Fruit fly (Drosophila melanogaster) whole organism, embryonic: ENCODE results near the gene ND-18.

Source experiments
- ATbp ChIP-seq: fragments of 200-800 bp; sonication (Bioruptor generic); optimal IDR thresholded peaks from 2 replicates; lab custom pipeline; 2017; ENCODE audit warnings: missing biosample characterization, mild to moderate bottlenecking, missing genetic modification characterization, missing genetic modification reagents
- Atf6 ChIP-seq: fragments of 200-800 bp; sonication (Bioruptor generic); IDR thresholded peaks from 2 replicates; pipeline ENCODE4 v1.3.6; 2022; ENCODE audit warnings: missing biosample characterization, missing genetic modification characterization
- C15 ChIP-seq: fragments of 200-800 bp; sonication (Bioruptor generic); IDR thresholded peaks from 3 replicates; pipeline ENCODE4 v1.3.6; 2022; ENCODE audit warnings: missing biosample characterization, missing genetic modification characterization
- CG12219 ChIP-seq: fragments of 200-800 bp; sonication (Bioruptor generic); optimal IDR thresholded peaks from 3 replicates; lab custom pipeline; 2018; ENCODE audit warnings: missing biosample characterization, mild to moderate bottlenecking, missing genetic modification characterization
- CG12942 ChIP-seq: fragments of 200-800 bp; sonication (Bioruptor generic); optimal IDR thresholded peaks from 3 replicates; lab custom pipeline; 2016; ENCODE audit warnings: missing biosample characterization, missing genetic modification characterization
- CG14965 ChIP-seq: fragments of 200-800 bp; sonication (Bioruptor generic); optimal IDR thresholded peaks from 2 replicates; lab custom pipeline; 2016; ENCODE audit warnings: missing biosample characterization, missing genetic modification characterization, borderline replicate concordance
- CG1602 ChIP-seq: fragments of 200-800 bp; sonication (Bioruptor generic); optimal IDR thresholded peaks from 3 replicates; lab custom pipeline; 2016; ENCODE audit warnings: missing biosample characterization, missing genetic modification characterization
- CG1603 ChIP-seq: fragments of 200-800 bp; sonication (Bioruptor generic); optimal IDR thresholded peaks from 2 replicates; lab custom pipeline; 2019; ENCODE audit warnings: missing biosample characterization, mild to moderate bottlenecking, missing genetic modification characterization, moderate library complexity
- CG17359 ChIP-seq: fragments of 200-800 bp; sonication (Bioruptor generic); optimal IDR thresholded peaks from 3 replicates; lab custom pipeline; 2018; ENCODE audit warnings: missing biosample characterization, mild to moderate bottlenecking, missing genetic modification characterization, moderate library complexity
- CG17912 ChIP-seq: fragments of 200-800 bp; sonication (Bioruptor generic); optimal IDR thresholded peaks from 2 replicates; lab custom pipeline; 2018; ENCODE audit warnings: missing biosample characterization, mild to moderate bottlenecking, missing genetic modification characterization
- CG1792 ChIP-seq: fragments of 200-800 bp; sonication (Bioruptor generic); optimal IDR thresholded peaks from 2 replicates; lab custom pipeline; 2016; ENCODE audit warnings: missing biosample characterization, missing genetic modification characterization
- CG18011 ChIP-seq: fragments of 200-800 bp; sonication (Bioruptor generic); optimal IDR thresholded peaks from 2 replicates; lab custom pipeline; 2017; ENCODE audit warnings: missing biosample characterization, missing genetic modification characterization, mild to moderate bottlenecking, moderate library complexity, missing genotype
- CG2120 ChIP-seq: fragments of 200-800 bp; sonication (Bioruptor generic); optimal IDR thresholded peaks from 3 replicates; lab custom pipeline; 2016; ENCODE audit warnings: missing biosample characterization, missing genetic modification characterization
- CG31388 ChIP-seq: fragments of 200-800 bp; sonication (Bioruptor generic); optimal IDR thresholded peaks from 2 replicates; lab custom pipeline; 2016; ENCODE audit warnings: missing biosample characterization, missing genetic modification characterization
- CG33213 ChIP-seq: fragments of 200-800 bp; sonication (Bioruptor generic); optimal IDR thresholded peaks from 3 replicates; lab custom pipeline; 2016; ENCODE audit warnings: missing biosample characterization, missing genetic modification characterization
- CG3995 ChIP-seq: fragments of 200-800 bp; sonication (Bioruptor generic); optimal IDR thresholded peaks from 3 replicates; lab custom pipeline; 2016; ENCODE audit warnings: missing biosample characterization, missing genetic modification characterization
- CG42726 ChIP-seq: fragments of 200-800 bp; sonication (Bioruptor generic); IDR thresholded peaks from 2 replicates; pipeline ENCODE4 v1.3.6; 2022; ENCODE audit warnings: missing biosample characterization, missing genetic modification characterization; ENCODE audit not compliant: partially characterized antibody
- CG4360 ChIP-seq: fragments of 200-800 bp; sonication (Bioruptor generic); IDR thresholded peaks from 2 replicates; pipeline ENCODE4 v1.3.6; 2022; ENCODE audit warnings: missing biosample characterization, missing genetic modification characterization
- CG6813 ChIP-seq: fragments of 200-800 bp; sonication (Bioruptor generic); optimal IDR thresholded peaks from 2 replicates; lab custom pipeline; 2017; ENCODE audit warnings: missing biosample characterization, missing genetic modification characterization, mild to moderate bottlenecking, moderate library complexity, missing genetic modification reagents
- CG7271 ChIP-seq: fragments of 200-800 bp; sonication (Bioruptor generic); optimal IDR thresholded peaks from 2 replicates; lab custom pipeline; 2018; ENCODE audit warnings: missing biosample characterization, mild to moderate bottlenecking, missing genetic modification characterization, moderate library complexity
- CG7745 ChIP-seq: fragments of 200-800 bp; sonication (Bioruptor generic); optimal IDR thresholded peaks from 2 replicates; lab custom pipeline; 2018; ENCODE audit warnings: missing biosample characterization, mild to moderate bottlenecking, missing genetic modification characterization, moderate library complexity
- CG7928 ChIP-seq: fragments of 200-800 bp; sonication (Bioruptor generic); optimal IDR thresholded peaks from 2 replicates; lab custom pipeline; 2017; ENCODE audit warnings: missing biosample characterization, mild to moderate bottlenecking, missing genetic modification characterization
- CG8478 ChIP-seq: fragments of >200 bp; optimal IDR thresholded peaks from 2 replicates; lab custom pipeline; 2018
- CG9215 ChIP-seq: fragments of 200-800 bp; sonication (Bioruptor generic); IDR thresholded peaks from 2 replicates; pipeline ENCODE4 v1.3.6; 2022; ENCODE audit warnings: missing biosample characterization, missing genetic modification characterization
- Dad ChIP-seq: fragments of 200-800 bp; sonication (Bioruptor generic); optimal IDR thresholded peaks from 3 replicates; lab custom pipeline; 2016; ENCODE audit warnings: missing biosample characterization, missing genetic modification characterization
- Fer3 ChIP-seq: fragments of 200-800 bp; sonication (Bioruptor generic); optimal IDR thresholded peaks from 2 replicates; lab custom pipeline; 2018; ENCODE audit warnings: missing biosample characterization, mild to moderate bottlenecking, missing genetic modification characterization, moderate library complexity
- H2.0 ChIP-seq: fragments of 200-800 bp; sonication (Bioruptor generic); IDR thresholded peaks from 2 replicates; pipeline ENCODE4 v1.3.6; 2022; ENCODE audit warnings: missing biosample characterization, missing genetic modification characterization
- Pdp1 ChIP-seq, 2 experiments: fragments of 200-800 bp; sonication (Bioruptor generic); optimal IDR thresholded peaks; 3 replicates each; lab custom pipeline; 2016; ENCODE audit warnings: missing biosample characterization in 2 of 2, missing genetic modification characterization in 2 of 2, mild to moderate bottlenecking in 1 of 2, moderate library complexity in 1 of 2
- Sry-δ ChIP-seq: fragments of 200-800 bp; sonication (Bioruptor generic); optimal IDR thresholded peaks from 2 replicates; lab custom pipeline; 2016; ENCODE audit warnings: missing biosample characterization, missing genetic modification characterization
- Vsx1 ChIP-seq: fragments of 200-800 bp; sonication (Bioruptor generic); optimal IDR thresholded peaks from 2 replicates; lab custom pipeline; 2017; ENCODE audit warnings: missing biosample characterization, mild to moderate bottlenecking, missing genetic modification characterization, missing genetic modification reagents
- YL-1 ChIP-seq: fragments of 200-800 bp; sonication (Bioruptor generic); optimal IDR thresholded peaks from 3 replicates; lab custom pipeline; 2017; ENCODE audit warnings: missing biosample characterization, mild to moderate bottlenecking, missing genetic modification characterization
- amos ChIP-seq: fragments of 200-800 bp; sonication (Bioruptor generic); IDR thresholded peaks from 2 replicates; pipeline ENCODE4 v1.3.6; 2022; ENCODE audit warnings: missing biosample characterization, missing genetic modification characterization; ENCODE audit not compliant: partially characterized antibody
- ase ChIP-seq: fragments of 200-800 bp; sonication (Bioruptor generic); IDR thresholded peaks from 3 replicates; pipeline ENCODE4 v1.3.6; 2022; ENCODE audit warnings: missing biosample characterization, missing genetic modification characterization
- ash1 ChIP-seq: fragments of 200-800 bp; sonication (Bioruptor generic); optimal IDR thresholded peaks from 2 replicates; lab custom pipeline; 2018; ENCODE audit warnings: missing biosample characterization, mild to moderate bottlenecking, missing genetic modification characterization
- br ChIP-seq: fragments of >200 bp; optimal IDR thresholded peaks from 2 replicates; lab custom pipeline; 2017
- cas ChIP-seq: fragments of 200-800 bp; sonication (Bioruptor generic); IDR thresholded peaks from 2 replicates; pipeline ENCODE4 v1.3.6; 2022; ENCODE audit warnings: missing biosample characterization, missing genetic modification characterization
- chm ChIP-seq: fragments of 200-800 bp; sonication (Bioruptor generic); IDR thresholded peaks from 2 replicates; pipeline ENCODE4 v1.3.6; 2022; ENCODE audit warnings: missing biosample characterization, missing genetic modification characterization
- gce ChIP-seq: fragments of 200-800 bp; sonication (Bioruptor generic); IDR thresholded peaks from 3 replicates; pipeline ENCODE4 v1.3.6; 2022; ENCODE audit warnings: missing biosample characterization, missing genetic modification characterization
- gem ChIP-seq: fragments of 200-800 bp; sonication (Bioruptor generic); optimal IDR thresholded peaks from 2 replicates; lab custom pipeline; 2019; ENCODE audit warnings: missing biosample characterization, mild to moderate bottlenecking, missing genetic modification characterization, moderate library complexity
- grau ChIP-seq: fragments of 200-800 bp; optimal IDR thresholded peaks from 3 replicates; lab custom pipeline; 2019; ENCODE audit warnings: missing biosample characterization, mild to moderate bottlenecking, missing genetic modification characterization, moderate library complexity
- kay ChIP-seq: fragments of 200-800 bp; sonication (Bioruptor generic); optimal IDR thresholded peaks from 2 replicates; lab custom pipeline; 2016; ENCODE audit warnings: missing biosample characterization, missing genetic modification characterization
- luna ChIP-seq: fragments of 200-800 bp; sonication (Bioruptor generic); optimal IDR thresholded peaks from 2 replicates; lab custom pipeline; 2016; ENCODE audit warnings: missing biosample characterization, missing genetic modification characterization
- pfk ChIP-seq: fragments of 200-800 bp; sonication (Bioruptor generic); optimal IDR thresholded peaks from 2 replicates; lab custom pipeline; 2018; ENCODE audit warnings: missing biosample characterization, mild to moderate bottlenecking, missing genetic modification characterization, moderate library complexity
- pho ChIP-seq: fragments of 200-800 bp; sonication (Bioruptor generic); optimal IDR thresholded peaks from 2 replicates; lab custom pipeline; 2016; ENCODE audit warnings: missing biosample characterization, missing genetic modification characterization
- pum ChIP-seq: fragments of 200-800 bp; sonication (Bioruptor generic); optimal IDR thresholded peaks from 2 replicates; lab custom pipeline; 2016; ENCODE audit warnings: missing biosample characterization, missing genetic modification characterization
- repo ChIP-seq: fragments of 200-800 bp; sonication (Bioruptor generic); optimal IDR thresholded peaks from 2 replicates; lab custom pipeline; 2016; ENCODE audit warnings: missing biosample characterization, missing genetic modification characterization
- seq ChIP-seq: fragments of 200-800 bp; sonication (Bioruptor generic); IDR thresholded peaks from 2 replicates; pipeline ENCODE4 v1.3.6; 2022; ENCODE audit warnings: missing biosample characterization, missing genetic modification characterization
- shn ChIP-seq: fragments of 200-800 bp; sonication (Bioruptor generic); optimal IDR thresholded peaks from 3 replicates; lab custom pipeline; 2016; ENCODE audit warnings: missing biosample characterization, missing genetic modification characterization
- tx ChIP-seq: fragments of 200-800 bp; sonication (Bioruptor generic); optimal IDR thresholded peaks from 2 replicates; lab custom pipeline; 2016; ENCODE audit warnings: missing biosample characterization, missing genetic modification characterization
- unc-4 ChIP-seq: fragments of 200-800 bp; sonication (Bioruptor generic); IDR thresholded peaks from 2 replicates; pipeline ENCODE4 v1.3.6; 2022; ENCODE audit warnings: missing biosample characterization, missing genetic modification characterization; ENCODE audit not compliant: partially characterized antibody
- wek ChIP-seq: fragments of 200-800 bp; sonication (Bioruptor generic); optimal IDR thresholded peaks from 3 replicates; lab custom pipeline; 2018; ENCODE audit warnings: missing biosample characterization, mild to moderate bottlenecking, missing genetic modification characterization, moderate library complexity

ND-18 gene

DNA sequence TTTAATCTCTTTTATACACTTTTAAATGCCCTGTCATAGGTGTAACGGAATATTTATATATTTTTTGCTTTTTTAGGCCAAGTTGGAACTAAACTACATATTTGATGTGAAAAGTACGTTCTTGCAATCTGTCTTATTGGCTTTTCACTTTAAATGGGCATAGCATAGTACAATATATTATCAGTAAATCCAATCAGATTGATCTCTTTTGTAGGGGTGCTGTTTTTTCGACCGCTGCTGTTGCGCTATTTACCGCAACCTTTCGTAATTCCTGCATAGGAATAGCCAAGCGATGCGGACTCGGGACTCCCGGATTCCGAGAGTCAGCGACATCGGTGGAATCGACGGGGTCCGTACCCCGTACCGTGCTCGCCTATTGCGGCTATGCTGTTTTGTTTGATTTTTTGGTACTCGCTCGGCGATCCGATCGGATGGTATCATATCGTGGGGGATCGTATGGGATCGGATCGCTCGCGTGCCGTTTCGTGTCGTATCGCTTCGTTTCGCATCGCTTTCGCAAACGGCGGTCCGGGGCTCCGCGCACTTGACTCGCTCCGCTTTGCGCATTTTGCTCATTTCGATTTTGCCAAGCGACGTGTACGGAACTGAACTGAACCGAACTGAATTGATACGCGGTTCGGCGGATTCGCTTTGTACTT is 5.7 kb downstream of the ND-18 start (continued):
- TF ChIP-seq CG18011 (GFP tag; lab: Kevin White, UChicago) (no peak), CG17359 (no peak), CG31388 (no peak), pfk (GFP tag; lab: Kevin White, UChicago) (peak; percentile 80), grau (peak; percentile 9), CG33213 (GFP tag; lab: Kevin White, UChicago) (no peak), CG1602 (GFP tag; lab: Kevin White, UChicago) (no peak), C15 (GFP tag; lab: Robert Waterston, UW) (no peak), CG12219 (no peak), CG1792 (no peak), pum (GFP tag; lab: Kevin White, UChicago) (no peak), luna (GFP tag; lab: Kevin White, UChicago) (no peak), Dad (no peak), amos (GFP tag; lab: Robert Waterston, UW) (peak; percentile 48; the same call in 1 of the 2 replicates), CG42726 (GFP tag; lab: Robert Waterston, UW) (peak; percentile 29; the same call in 1 of the 2 replicates), CG14965 (GFP tag; lab: Kevin White, UChicago) (no peak), seq (GFP tag; lab: Robert Waterston, UW) (no peak), tx (GFP tag; lab: Kevin White, UChicago) (no peak), Fer3 (no peak), CG7928 (GFP tag; lab: Kevin White, UChicago) (no peak), repo (GFP tag; lab: Kevin White, UChicago) (no peak), CG3995 (GFP tag; lab: Kevin White, UChicago) (no peak), wek (GFP tag; lab: Kevin White, UChicago) (no peak), CG1603 (tag; lab: Kevin White, UChicago) (no peak), CG17912 (GFP tag; lab: Kevin White, UChicago) (no peak), kay (GFP tag; lab: Kevin White, UChicago) (no peak), ash1 (no peak), unc-4 (GFP tag; lab: Robert Waterston, UW) (no peak), Vsx1 (no peak), ATbp (no peak), CG8478 (no peak), pho (GFP tag; lab: Kevin White, UChicago) (no peak), CG2120 (GFP tag; lab: Kevin White, UChicago) (peak; percentile 28), YL-1 (GFP tag; lab: Kevin White, UChicago) (no peak), CG6813 (GFP tag; lab: Kevin White, UChicago) (no peak), Atf6 (GFP tag; lab: Robert Waterston, UW) (peak; percentile 52; the same call in 1 of the 2 replicates), CG7271 (tag; lab: Kevin White, UChicago) (no peak), gce (no peak), Pdp1 (GFP tag; optimal IDR thresholded peaks at IDR 0.05; lab: Kevin White, UChicago) (no peak), CG9215 (GFP tag; lab: Robert Waterston, UW) (no peak), ase (GFP tag; lab: Robert Waterston, UW) (no peak), CG7745 (tag; lab: Kevin White, UChicago) (no peak), cas (GFP tag; lab: Robert Waterston, UW) (0 out of 2 replicates have a peak, but pooled peaks have one; percentile 5), gem (tag; lab: Kevin White, UChicago) (no peak), H2.0 (GFP tag; lab: Robert Waterston, UW) (no peak), br (lab: Kevin White, UChicago) (no peak), chm (no peak; the same call in 1 of the 2 replicates), shn (no peak), CG4360 (no peak), CG12942 (GFP tag; lab: Kevin White, UChicago) (no peak), Sry-δ (no peak)
